Worm (Caenorhabditis elegans): ENCODE measurements around the gene gba-2.
A peak's percentile ranks its signal among the peaks of the same experiment; 100 is the strongest.

The gba-2 gene

ce11 chrII:2204077-2204476 is 17.8 kb upstream of the gba-2 start, which contains the start of gene Y59C2A.2:
TSS of gene Y59C2A.2 (minus strand) at chrII:2204137.
- TF ChIP-seq hlh-4 (tag; optimal IDR thresholded peaks at IDR 0.05) (no peak), lsy-2 (tag; optimal IDR thresholded peaks at IDR 0.05) (peak; percentile 62 to 78), dpl-1 (GFP tag; optimal IDR thresholded peaks at IDR 0.05) (peak; percentile 88 to 94 (median 93)), nhr-85 (tag) (peak; percentile 61), lin-39 (tag; optimal IDR thresholded peaks at IDR 0.05) (no peak), snu-23 (GFP tag; optimal IDR thresholded peaks at IDR 0.05) (peak; percentile 54), tbx-2 (tag; optimal IDR thresholded peaks at IDR 0.05) (peak; percentile 45), jun-1 (tag; optimal IDR thresholded peaks at IDR 0.05) (peak; percentile 6), nhr-20 (tag; optimal IDR thresholded peaks at IDR 0.05) (peak; percentile 15), mdl-1 (tag; optimal IDR thresholded peaks at IDR 0.05) (peak in 1 of 2 experiments; percentile 22), alr-1 (tag; optimal IDR thresholded peaks at IDR 0.05; ENCODE audit: borderline replicate concordance) (no peak), nhr-90 (tag; optimal IDR thresholded peaks at IDR 0.05; ENCODE audit: poor library complexity) (no peak), sup-37 (GFP tag; optimal IDR thresholded peaks at IDR 0.05) (no peak), lin-13 (GFP tag; optimal IDR thresholded peaks at IDR 0.05) (peak; percentile 48), isw-1 (GFP tag; IDR thresholded peaks at IDR 0.05) (peak; percentile 22; the same call in 1 of the 2 replicates), aly-2 (tag; optimal IDR thresholded peaks at IDR 0.05) (peak; percentile 39), snpc-4 (tag; optimal IDR thresholded peaks at IDR 0.05) (no peak), sox-4 (tag; optimal IDR thresholded peaks at IDR 0.05) (no peak), nhr-28 (tag; optimal IDR thresholded peaks at IDR 0.05) (no peak), lin-14 (GFP tag; optimal IDR thresholded peaks at IDR 0.05) (peak; percentile 36), mep-1 (tag; optimal IDR thresholded peaks at IDR 0.05) (peak; percentile 19), lin-35 (GFP tag; optimal IDR thresholded peaks at IDR 0.05) (peak; percentile 93 to 97), irx-1 (tag; optimal IDR thresholded peaks at IDR 0.05) (peak; percentile 29), blmp-1 (tag; optimal IDR thresholded peaks at IDR 0.05) (peak; percentile 25), unc-86 (tag; optimal IDR thresholded peaks at IDR 0.05) (peak; percentile 4), pax-3 (tag; optimal IDR thresholded peaks at IDR 0.05) (peak; percentile 16), nhr-12 (tag; optimal IDR thresholded peaks at IDR 0.05) (no peak), C16A3.4 (tag; optimal IDR thresholded peaks at IDR 0.05) (peak; percentile 58), nhr-84 (tag; optimal IDR thresholded peaks at IDR 0.05) (no peak), ceh-82 (tag; optimal IDR thresholded peaks at IDR 0.05) (peak; percentile 2 to 74 (median 24)), vab-15 (tag; optimal IDR thresholded peaks at IDR 0.05) (peak; percentile 39), dsc-1 (tag; optimal IDR thresholded peaks at IDR 0.05) (peak; percentile 31), grh-1 (GFP tag; IDR thresholded peaks at IDR 0.05) (0 out of 2 replicates have a peak, but pooled peaks have one; percentile 32), F16B12.6 (tag; optimal IDR thresholded peaks at IDR 0.05) (peak; percentile 35), nhr-77 (tag; optimal IDR thresholded peaks at IDR 0.05) (no peak), hlh-17 (GFP tag; optimal IDR thresholded peaks at IDR 0.05; ENCODE audit: borderline replicate concordance) (no peak), unc-98 (GFP tag; IDR thresholded peaks at IDR 0.05) (no peak), pqm-1 (tag; optimal IDR thresholded peaks at IDR 0.05) (no peak), efl-1 (optimal IDR thresholded peaks at IDR 0.05) (peak; percentile 94 to 96), efl-1 (GFP tag; optimal IDR thresholded peaks at IDR 0.05 in 1 of 2) (peak; percentile 95 to 99), ceh-90 (tag; optimal IDR thresholded peaks at IDR 0.05) (no peak), ceh-8 (GFP tag; optimal IDR thresholded peaks at IDR 0.05) (no peak), nhr-19 (GFP tag; conservative IDR thresholded peaks at IDR 0.05) (peak; percentile 30), nhr-71 (tag; optimal IDR thresholded peaks at IDR 0.05) (no peak), xbp-1 (tag; optimal IDR thresholded peaks at IDR 0.05) (peak; percentile 26), skn-1 (tag; optimal IDR thresholded peaks at IDR 0.05) (peak; percentile 42), swsn-7 (tag; optimal IDR thresholded peaks at IDR 0.05) (peak; percentile 18), rnt-1 (tag; optimal IDR thresholded peaks at IDR 0.05) (peak; percentile 53), fkh-8 (tag; optimal IDR thresholded peaks at IDR 0.05) (peak; percentile 23), lin-15B (tag; optimal IDR thresholded peaks at IDR 0.05) (peak; percentile 26), egl-13 (tag; optimal IDR thresholded peaks at IDR 0.05) (no peak)

Measured in whole organism, L1 larva.